Worm (Caenorhabditis elegans): ENCODE data around the gene B0432.1.
A peak's percentile ranks its signal among the peaks of the same experiment; 100 is the strongest.

Gene B0432.1

DNA sequence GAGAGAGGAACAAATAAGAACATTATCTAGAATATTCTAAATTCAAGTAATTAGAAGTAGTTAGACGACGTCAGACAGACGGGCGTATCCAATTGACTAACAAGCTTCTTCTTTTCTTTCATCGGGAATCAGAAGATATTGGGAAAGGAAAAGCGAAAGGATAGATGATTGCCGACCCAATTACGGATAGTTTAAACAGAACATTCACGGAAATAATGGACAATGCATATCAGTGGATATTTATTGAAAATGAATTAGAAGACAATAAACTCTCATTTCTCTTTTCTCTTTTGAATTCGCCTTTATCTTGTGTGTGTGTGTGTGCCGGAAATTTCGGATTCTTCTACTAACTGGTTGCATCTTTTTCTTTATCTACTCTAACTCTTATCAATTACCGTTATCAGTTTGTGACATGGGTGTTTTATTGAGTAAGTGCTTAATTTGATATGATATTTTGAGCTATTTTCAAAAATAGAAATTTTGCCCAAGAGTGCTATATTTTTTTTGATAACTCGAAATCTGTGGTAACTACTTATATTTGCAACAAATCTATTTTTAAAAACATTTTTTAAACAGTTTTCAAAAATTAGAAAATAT lies 36.8 kb downstream of the B0432.1 start:
- TF ChIP-seq pes-1 (GFP tag; IDR thresholded peaks at IDR 0.05) (no peak), aly-1 (tag; optimal IDR thresholded peaks at IDR 0.05) (no peak), ets-7 (tag; optimal IDR thresholded peaks at IDR 0.05) (no peak), hmg-4 (GFP tag; optimal IDR thresholded peaks at IDR 0.05) (no peak), tbx-11 (GFP tag; IDR thresholded peaks at IDR 0.05) (no peak), tbx-37 (GFP tag; conservative IDR thresholded peaks at IDR 0.05) (no peak), hmbx-1 (tag; optimal IDR thresholded peaks at IDR 0.05) (no peak), sea-1 (GFP tag; conservative IDR thresholded peaks at IDR 0.05) (no peak)

- TF ChIP-seq ceh-36 (tag; optimal IDR thresholded peaks at IDR 0.05) (no peak), ama-1 (optimal IDR thresholded peaks at IDR 0.05) (no peak), B0310.2 (tag; optimal IDR thresholded peaks at IDR 0.05) (no peak)
Measured at ce11 chrII:334828-335227, 37.6 kb downstream of the B0432.1 start.

- no peak for TF ChIP-seq pes-1 (GFP tag; IDR thresholded peaks at IDR 0.05)
- no peak for TF ChIP-seq scrt-1 (GFP tag; IDR thresholded peaks at IDR 0.05)
- TF ChIP-seq sea-1 (GFP tag; conservative IDR thresholded peaks at IDR 0.05), result no peak
- no peak for TF ChIP-seq ets-7 (tag; optimal IDR thresholded peaks at IDR 0.05)
- no peak for TF ChIP-seq tbx-11 (GFP tag; IDR thresholded peaks at IDR 0.05)
- no peak for TF ChIP-seq tra-4 (tag; optimal IDR thresholded peaks at IDR 0.05)
- no peak for TF ChIP-seq hmbx-1 (tag; optimal IDR thresholded peaks at IDR 0.05)
- no peak for TF ChIP-seq ama-1 (optimal IDR thresholded peaks at IDR 0.05)
- TF ChIP-seq ceh-36 (tag; optimal IDR thresholded peaks at IDR 0.05), result no peak
Measured at ce11 chrII:337233-337832, 40.1 kb downstream of the B0432.1 start, which contains the start of gene cpn-2. TSS of gene cpn-2 (plus strand) at chrII:337782.

DNA sequence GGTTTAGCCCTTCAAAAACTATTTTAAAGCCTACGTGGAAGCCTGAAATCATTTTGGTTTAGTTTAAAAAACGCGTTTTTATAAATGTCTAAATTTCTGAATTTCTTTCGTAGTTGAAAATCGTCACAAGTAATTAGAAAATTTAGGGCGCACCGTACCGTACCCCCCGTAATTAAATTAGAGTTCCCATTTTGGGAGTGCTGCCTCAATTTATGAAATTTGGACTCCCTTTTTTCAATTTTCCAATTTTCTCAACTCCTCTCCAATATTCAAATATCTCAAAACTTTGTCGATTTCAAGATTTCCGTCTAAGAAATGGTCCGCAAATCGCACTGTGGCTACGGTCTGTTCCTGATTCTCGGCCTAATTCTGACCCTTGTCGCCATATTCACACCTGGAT lies 43.0 kb downstream of the B0432.1 start, which contains the start of gene clc-31:
Gene clc-31 (plus strand): TSS at position 301 of the 400 bp plus-strand sequence.
- no peak for TF ChIP-seq hmg-4 (GFP tag; optimal IDR thresholded peaks at IDR 0.05)

DNA sequence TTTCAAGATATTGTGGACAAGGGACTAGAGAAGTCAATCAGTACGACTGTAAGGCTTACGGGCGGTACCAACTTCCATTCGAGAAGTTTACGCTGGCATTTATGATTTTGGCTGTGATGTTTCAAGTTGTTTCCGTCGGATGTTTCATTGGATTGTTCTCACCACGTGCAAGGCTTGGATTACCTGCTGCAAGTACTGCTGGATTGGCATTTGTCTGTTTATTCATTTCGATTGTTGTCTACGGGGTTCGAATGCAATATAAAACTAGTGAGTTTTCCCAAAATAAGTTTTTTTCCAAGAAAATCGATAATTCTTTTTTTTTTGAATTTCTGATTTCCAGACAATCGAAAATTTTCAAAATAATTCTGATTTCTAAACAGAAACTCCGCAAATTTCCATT lies 43.5 kb downstream of the B0432.1 start:
- TF ChIP-seq scrt-1 (GFP tag; IDR thresholded peaks at IDR 0.05) (no peak), flt-1 (GFP tag; IDR thresholded peaks at IDR 0.05) (no peak), ama-1 (optimal IDR thresholded peaks at IDR 0.05) (no peak), tbx-37 (GFP tag; conservative IDR thresholded peaks at IDR 0.05) (no peak), hmbx-1 (tag; optimal IDR thresholded peaks at IDR 0.05) (no peak), pes-1 (GFP tag; IDR thresholded peaks at IDR 0.05) (no peak), ets-7 (tag; optimal IDR thresholded peaks at IDR 0.05) (no peak)

ce11 chrII:341282-341681 lies 44.1 kb downstream of the B0432.1 start:
- no peak for TF ChIP-seq scrt-1 (GFP tag; IDR thresholded peaks at IDR 0.05)
- no peak for TF ChIP-seq B0310.2 (tag; optimal IDR thresholded peaks at IDR 0.05)

DNA sequence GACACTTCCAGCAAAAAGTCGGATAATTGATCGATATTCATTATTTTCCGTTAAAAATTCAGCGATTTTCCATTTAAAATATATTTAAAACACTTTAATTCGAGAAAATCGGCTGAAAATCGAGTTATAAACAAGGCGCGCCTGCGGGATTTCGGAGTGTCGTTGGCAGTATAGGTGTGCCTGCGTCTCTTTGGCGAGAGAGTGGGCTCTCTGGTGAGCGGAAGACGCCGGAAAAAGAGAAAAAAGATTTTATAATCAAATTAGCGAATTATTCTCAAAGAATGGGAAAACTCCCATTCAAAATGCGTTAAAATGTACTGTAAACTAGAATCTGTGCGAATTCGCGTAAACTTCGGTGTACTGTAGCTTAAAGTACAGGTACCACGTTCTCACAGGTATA lies 50.5 kb downstream of the B0432.1 start, which contains the start of gene D1069.3:
Gene D1069.3 (minus strand): TSS at position 158 of the 400 bp plus-strand sequence.
- TF ChIP-seq F13C5.2 (tag; optimal IDR thresholded peaks at IDR 0.05) (peak; percentile 19), hmg-4 (GFP tag; optimal IDR thresholded peaks at IDR 0.05) (no peak), ceh-13 (GFP tag; optimal IDR thresholded peaks at IDR 0.05) (no peak)

Data from whole organism, early embryonic.